Fruit fly (Drosophila melanogaster) whole organism, embryonic: ENCODE results near the gene CG3040.
A peak's percentile ranks its signal among the peaks of the same experiment; 100 is the strongest.

Experiments
- Awh ChIP-seq: fragments of 200-800 bp; sonication (Bioruptor generic); IDR thresholded peaks from 2 replicates; pipeline ENCODE4, ENCODE4 v1.3.6; 2022; ENCODE audit warnings: missing biosample characterization, missing genetic modification characterization
- Blimp-1 ChIP-seq: fragments of 200-800 bp; sonication (Bioruptor generic); optimal IDR thresholded peaks from 3 replicates; lab custom pipeline; 2018; ENCODE audit warnings: missing biosample characterization, missing genetic modification characterization, mild to moderate bottlenecking, moderate library complexity, missing genetic modification reagents
- CG13894 ChIP-seq: fragments of 200-800 bp; sonication (Bioruptor generic); optimal IDR thresholded peaks from 3 replicates; lab custom pipeline; 2018; ENCODE audit warnings: missing biosample characterization, mild to moderate bottlenecking, missing genetic modification characterization, moderate library complexity
- CG14014 ChIP-seq: fragments of 200-800 bp; sonication (Bioruptor generic); IDR thresholded peaks from 2 replicates; pipeline ENCODE4 v1.3.6; 2022; ENCODE audit warnings: missing biosample characterization, missing genetic modification characterization
- CG16863 ChIP-seq: fragments of 200-800 bp; sonication (Bioruptor generic); optimal IDR thresholded peaks from 3 replicates; lab custom pipeline; 2016; ENCODE audit warnings: missing biosample characterization, missing genetic modification characterization
- CG17385 ChIP-seq: fragments of 200-800 bp; sonication (Bioruptor generic); optimal IDR thresholded peaks from 3 replicates; lab custom pipeline; 2018; ENCODE audit warnings: missing biosample characterization, mild to moderate bottlenecking, missing genetic modification characterization
- CG17568 ChIP-seq: fragments of 200-800 bp; sonication (Bioruptor generic); optimal IDR thresholded peaks from 2 replicates; lab custom pipeline; 2018; ENCODE audit warnings: missing biosample characterization, mild to moderate bottlenecking, missing genetic modification characterization, moderate library complexity
- CG1832 ChIP-seq: fragments of 200-800 bp; sonication (Bioruptor generic); optimal IDR thresholded peaks from 2 replicates; lab custom pipeline; 2017; ENCODE audit warnings: missing biosample characterization, mild to moderate bottlenecking, missing genetic modification characterization, inconsistent platforms
- CG2875 ChIP-seq: fragments of 200-800 bp; sonication (Bioruptor generic); optimal IDR thresholded peaks from 2 replicates; lab custom pipeline; 2017; ENCODE audit warnings: missing biosample characterization, mild to moderate bottlenecking, missing genetic modification characterization, missing genetic modification reagents
- CG3065 ChIP-seq: fragments of 200-800 bp; sonication (Bioruptor generic); optimal IDR thresholded peaks from 2 replicates; lab custom pipeline; 2016; ENCODE audit warnings: missing biosample characterization, missing genetic modification characterization
- CG34376 ChIP-seq: fragments of 200-800 bp; sonication (Bioruptor generic); optimal IDR thresholded peaks from 2 replicates; lab custom pipeline; 2018; ENCODE audit warnings: missing biosample characterization, mild to moderate bottlenecking, missing genetic modification characterization
- CG4730 ChIP-seq: fragments of 200-800 bp; sonication (Bioruptor generic); IDR thresholded peaks from 2 replicates; pipeline ENCODE4 v1.3.6; 2022; ENCODE audit warnings: missing biosample characterization, missing genetic modification characterization
- CG6689 ChIP-seq: fragments of 200-800 bp; sonication (Bioruptor generic); IDR thresholded peaks from 2 replicates; pipeline ENCODE4 v1.3.6; 2022; ENCODE audit warnings: missing biosample characterization, missing genetic modification characterization
- CG8359 ChIP-seq: fragments of 200-800 bp; sonication (Bioruptor generic); optimal IDR thresholded peaks from 2 replicates; lab custom pipeline; 2017; ENCODE audit warnings: missing biosample characterization, mild to moderate bottlenecking, missing genetic modification characterization, borderline replicate concordance
- CG9876 ChIP-seq: fragments of 200-800 bp; sonication (Bioruptor generic); optimal IDR thresholded peaks from 2 replicates; lab custom pipeline; 2016; ENCODE audit warnings: missing biosample characterization, missing genetic modification characterization
- CkIIα-i1 ChIP-seq: fragments of 200-800 bp; sonication (Bioruptor generic); IDR thresholded peaks from 2 replicates; pipeline ENCODE4 v1.3.6; 2022; ENCODE audit warnings: missing biosample characterization, missing genetic modification characterization
- CrebB ChIP-seq: fragments of 200-800 bp; sonication (Bioruptor generic); optimal IDR thresholded peaks from 3 replicates; lab custom pipeline; 2018; ENCODE audit warnings: missing biosample characterization, mild to moderate bottlenecking, missing genetic modification characterization
- Deaf1 ChIP-seq: fragments of 200-800 bp; optimal IDR thresholded peaks from 3 replicates; lab custom pipeline; 2019; ENCODE audit warnings: missing biosample characterization, mild to moderate bottlenecking, missing genetic modification characterization, moderate library complexity
- Elba2 ChIP-seq: fragments of 200-800 bp; sonication (Bioruptor generic); optimal IDR thresholded peaks from 3 replicates; lab custom pipeline; 2016; ENCODE audit warnings: missing biosample characterization, missing genetic modification characterization
- H2.0 ChIP-seq: fragments of 200-800 bp; sonication (Bioruptor generic); IDR thresholded peaks from 2 replicates; pipeline ENCODE4 v1.3.6; 2022; ENCODE audit warnings: missing biosample characterization, missing genetic modification characterization
- Hand ChIP-seq: fragments of 200-800 bp; sonication (Bioruptor generic); optimal IDR thresholded peaks from 2 replicates; lab custom pipeline; 2017; ENCODE audit warnings: mild to moderate bottlenecking, missing biosample characterization, missing genetic modification reagents, missing genetic modification characterization
- Hey ChIP-seq: fragments of 200-800 bp; sonication (Bioruptor generic); optimal IDR thresholded peaks from 3 replicates; lab custom pipeline; 2018; ENCODE audit warnings: missing biosample characterization, mild to moderate bottlenecking, missing genetic modification characterization
- HmgZ ChIP-seq: fragments of 200-800 bp; sonication (Bioruptor generic); optimal IDR thresholded peaks from 2 replicates; lab custom pipeline; 2018; ENCODE audit warnings: missing biosample characterization, mild to moderate bottlenecking, missing genetic modification characterization
- Hr78 ChIP-seq, 2 experiments: fragments of 200-800 bp in 1 of 2; fragments of >200 bp in 1 of 2; sonication (Bioruptor generic) in 1 of 2; optimal IDR thresholded peaks; 2 replicates each; lab custom pipeline; 2017 to 2019; ENCODE audit warnings: missing biosample characterization in 2 of 2, missing genetic modification characterization in 2 of 2, mild to moderate bottlenecking in 1 of 2, moderate library complexity in 1 of 2
- MBD-R2 ChIP-seq: fragments of 200-800 bp; sonication (Bioruptor generic); IDR thresholded peaks from 2 replicates; pipeline ENCODE4 v1.3.6; 2022; ENCODE audit warnings: missing biosample characterization, missing genetic modification characterization
- Mrtf ChIP-seq: fragments of 200-800 bp; sonication (Bioruptor generic); IDR thresholded peaks from 3 replicates; pipeline ENCODE4 v1.3.6; 2022; ENCODE audit warnings: missing biosample characterization, missing genetic modification characterization
- Sry-β ChIP-seq: fragments of 200-800 bp; sonication (Bioruptor generic); optimal IDR thresholded peaks from 2 replicates; lab custom pipeline; 2018; ENCODE audit warnings: missing biosample characterization, mild to moderate bottlenecking, missing genetic modification characterization, moderate library complexity
- abd-A ChIP-seq: fragments of 200-800 bp; sonication (Bioruptor generic); optimal IDR thresholded peaks from 3 replicates; lab custom pipeline; 2019; ENCODE audit warnings: missing biosample characterization, mild to moderate bottlenecking, missing genetic modification characterization, moderate library complexity
- ap ChIP-seq: fragments of 200-800 bp; sonication (Bioruptor generic); IDR thresholded peaks from 2 replicates; pipeline ENCODE4 v1.3.6; 2022; ENCODE audit warnings: missing biosample characterization, missing genetic modification characterization
- br ChIP-seq: fragments of >200 bp; optimal IDR thresholded peaks from 2 replicates; lab custom pipeline; 2017
- chinmo ChIP-seq: fragments of 200-800 bp; sonication (Bioruptor generic); IDR thresholded peaks from 4 replicates; pipeline ENCODE4 v1.3.6; 2022; ENCODE audit warnings: missing biosample characterization, missing genetic modification characterization; ENCODE audit not compliant: partially characterized antibody
- emc ChIP-seq: fragments of 200-800 bp; sonication (Bioruptor generic); optimal IDR thresholded peaks from 2 replicates; lab custom pipeline; 2016; ENCODE audit warnings: missing biosample characterization, missing genetic modification characterization
- gfzf ChIP-seq: fragments of 200-800 bp; sonication (Bioruptor generic); optimal IDR thresholded peaks from 2 replicates; lab custom pipeline; 2016; ENCODE audit warnings: missing biosample characterization, mild to moderate bottlenecking, missing genetic modification characterization, moderate library complexity
- kah ChIP-seq: fragments of 200-800 bp; sonication (Bioruptor generic); optimal IDR thresholded peaks from 2 replicates; lab custom pipeline; 2018; ENCODE audit warnings: missing biosample characterization, mild to moderate bottlenecking, missing genetic modification characterization
- ken ChIP-seq: fragments of 200-800 bp; sonication (Bioruptor generic); IDR thresholded peaks from 3 replicates; pipeline ENCODE4 v1.3.6; 2022; ENCODE audit warnings: missing biosample characterization, missing genetic modification characterization
- kni ChIP-seq: fragments of 200-800 bp; sonication (Bioruptor generic); optimal IDR thresholded peaks from 3 replicates; lab custom pipeline; 2017; ENCODE audit warnings: mild to moderate bottlenecking, missing biosample characterization, missing genetic modification reagents, missing genetic modification characterization
- nerfin-1 ChIP-seq: fragments of 200-800 bp; sonication (Bioruptor generic); optimal IDR thresholded peaks from 3 replicates; lab custom pipeline; 2019; ENCODE audit warnings: missing biosample characterization, mild to moderate bottlenecking, missing genetic modification characterization, moderate library complexity
- oc ChIP-seq: fragments of 200-800 bp; sonication (Bioruptor generic); optimal IDR thresholded peaks from 2 replicates; lab custom pipeline; 2018; ENCODE audit warnings: missing biosample characterization, mild to moderate bottlenecking, missing genetic modification characterization, moderate library complexity
- ro ChIP-seq: fragments of 200-800 bp; sonication (Bioruptor generic); IDR thresholded peaks from 2 replicates; pipeline ENCODE4 v1.3.6; 2022; ENCODE audit warnings: missing biosample characterization, missing genetic modification characterization
- sd ChIP-seq: fragments of 200-800 bp; sonication (Bioruptor generic); optimal IDR thresholded peaks from 3 replicates; lab custom pipeline; 2018; ENCODE audit warnings: missing biosample characterization, mild to moderate bottlenecking, missing genetic modification characterization, moderate library complexity
- sqz ChIP-seq: fragments of 200-800 bp; sonication (Bioruptor generic); optimal IDR thresholded peaks from 3 replicates; lab custom pipeline; 2018; ENCODE audit warnings: missing biosample characterization, mild to moderate bottlenecking, missing genetic modification characterization
- stwl ChIP-seq: fragments of 200-800 bp; sonication (Bioruptor generic); optimal IDR thresholded peaks from 3 replicates; lab custom pipeline; 2018; ENCODE audit warnings: missing biosample characterization, mild to moderate bottlenecking, missing genetic modification characterization, moderate library complexity
- sug ChIP-seq: fragments of 200-800 bp; optimal IDR thresholded peaks from 2 replicates; lab custom pipeline; 2019; ENCODE audit warnings: missing biosample characterization, mild to moderate bottlenecking, missing genetic modification characterization, moderate library complexity
- tx ChIP-seq: fragments of 200-800 bp; sonication (Bioruptor generic); optimal IDR thresholded peaks from 2 replicates; lab custom pipeline; 2016; ENCODE audit warnings: missing biosample characterization, missing genetic modification characterization
- unc-4 ChIP-seq: fragments of 200-800 bp; sonication (Bioruptor generic); IDR thresholded peaks from 2 replicates; pipeline ENCODE4 v1.3.6; 2022; ENCODE audit warnings: missing biosample characterization, missing genetic modification characterization; ENCODE audit not compliant: partially characterized antibody
- wek ChIP-seq: fragments of 200-800 bp; sonication (Bioruptor generic); optimal IDR thresholded peaks from 3 replicates; lab custom pipeline; 2018; ENCODE audit warnings: missing biosample characterization, mild to moderate bottlenecking, missing genetic modification characterization, moderate library complexity

The CG3040 gene

DNA sequence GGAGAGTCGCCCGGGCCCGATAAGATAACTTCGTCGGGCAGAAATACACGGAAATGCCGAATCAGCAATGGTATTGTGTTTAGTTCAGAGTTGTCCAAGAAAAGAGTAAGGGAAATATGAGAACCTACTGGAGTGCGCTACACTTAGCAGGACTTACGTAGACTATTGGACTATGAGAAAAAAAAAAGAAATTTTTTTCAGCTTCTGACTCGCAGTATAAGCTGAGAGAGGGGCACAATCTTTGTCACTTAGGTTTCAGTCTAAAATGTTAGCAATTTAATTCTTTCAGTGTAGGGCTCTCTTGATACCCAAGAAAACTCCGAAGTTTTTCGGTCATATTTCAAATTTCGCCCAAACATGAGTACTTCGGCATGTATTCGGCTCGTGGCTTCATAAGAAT is 20.6 kb upstream of the CG3040 start (continued):
- no peak for TF ChIP-seq CG8359 (GFP tag; lab: Kevin White, UChicago)
- no peak for TF ChIP-seq Elba2 (GFP tag; lab: Kevin White, UChicago)
- TF ChIP-seq br (lab: Kevin White, UChicago): no peak
- no peak for TF ChIP-seq wek (GFP tag; lab: Kevin White, UChicago)
- no peak for TF ChIP-seq gfzf (GFP tag; lab: Kevin White, UChicago)
- TF ChIP-seq CG4730: peak; percentile 73
- TF ChIP-seq CG14014 (GFP tag; lab: Robert Waterston, UW): peak; percentile 81
- peak; percentile 56 for TF ChIP-seq CG17568

DNA sequence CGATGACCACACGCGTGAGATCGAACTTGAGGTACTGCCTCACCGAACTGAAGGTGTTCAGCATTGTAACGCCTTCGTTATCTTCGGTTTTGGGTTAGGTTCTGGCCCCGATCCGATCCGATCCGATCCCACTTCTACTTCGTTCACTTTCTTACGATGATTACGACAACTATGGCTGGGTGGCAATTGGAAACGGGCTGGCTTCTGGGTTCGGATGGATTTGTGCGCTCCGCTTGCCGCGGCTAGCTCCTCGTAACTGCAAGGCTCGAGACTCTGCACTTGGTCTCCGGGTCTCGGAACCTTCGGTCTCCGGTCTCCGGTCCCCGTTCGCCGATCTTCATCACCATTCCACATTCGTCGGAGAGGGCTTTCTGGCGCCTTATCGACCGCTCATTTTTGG is 20.2 kb upstream of the CG3040 start, which contains the start of gene Inx7:
Inx7 (minus strand) TSS at position 263 of the 400 bp plus-strand sequence.
- no peak for TF ChIP-seq nerfin-1 (tag; lab: Kevin White, UChicago)
- no peak for TF ChIP-seq MBD-R2
- no peak for TF ChIP-seq Mrtf
- no peak for TF ChIP-seq CG16863 (GFP tag; lab: Kevin White, UChicago)
- no peak for TF ChIP-seq CG9876
- 0 out of 4 replicates have a peak, but pooled peaks have one; percentile 29 for TF ChIP-seq chinmo (GFP tag; lab: Robert Waterston, UW)
- TF ChIP-seq CG17385 (GFP tag; lab: Kevin White, UChicago): no peak
- TF ChIP-seq CG13894 (tag; lab: Kevin White, UChicago): no peak
- no peak for TF ChIP-seq CG14014 (GFP tag; lab: Robert Waterston, UW)
- no peak for TF ChIP-seq abd-A (tag; lab: Kevin White, UChicago)
- TF ChIP-seq Sry-β (GFP tag; lab: Kevin White, UChicago): no peak
- TF ChIP-seq sug: peak; percentile 10
- peak; percentile 92 for TF ChIP-seq Deaf1 (tag; lab: Kevin White, UChicago)
- no peak for TF ChIP-seq ro (GFP tag; lab: Robert Waterston, UW)

DNA sequence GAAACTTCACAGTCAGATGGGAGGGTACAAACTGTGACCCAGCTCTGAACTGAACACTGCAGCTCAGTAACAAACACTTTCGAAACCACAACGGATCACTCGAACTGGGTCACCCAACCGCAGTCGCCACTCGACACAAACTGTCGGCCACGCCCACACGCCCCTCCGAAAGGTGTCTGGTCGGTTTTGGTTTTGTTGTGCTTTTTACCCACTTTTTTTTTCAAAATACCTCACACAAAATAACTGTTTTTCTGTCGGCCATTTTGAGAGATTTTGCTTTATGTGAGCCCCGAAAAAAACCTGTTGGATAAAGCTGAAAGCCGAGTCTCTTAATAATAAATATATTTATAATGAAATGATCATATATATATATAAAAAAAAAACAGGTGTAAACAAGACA is 18.1 kb upstream of the CG3040 start, which contains the start of gene ogre:
ogre (minus strand) TSS at position 33 of the 400 bp plus-strand sequence.
- peak; percentile 71 for TF ChIP-seq sqz (GFP tag; lab: Kevin White, UChicago)
- 0 out of 4 replicates have a peak, but pooled peaks have one; percentile 25 for TF ChIP-seq chinmo (GFP tag; lab: Robert Waterston, UW)
- TF ChIP-seq abd-A (tag; lab: Kevin White, UChicago): peak; percentile 23
- TF ChIP-seq CG34376: no peak
- peak; percentile 33 for TF ChIP-seq oc (tag; lab: Kevin White, UChicago)
- TF ChIP-seq tx: no peak
- TF ChIP-seq Blimp-1: peak; percentile 34
- peak; percentile 43 for TF ChIP-seq sd (tag; lab: Kevin White, UChicago)
- peak in 1 of 2 experiments; percentile 19 for TF ChIP-seq Hr78 (GFP tag; optimal IDR thresholded peaks at IDR 0.05; lab: Kevin White, UChicago)
- TF ChIP-seq kni (GFP tag; lab: Kevin White, UChicago): peak; percentile 46
- no peak for TF ChIP-seq CG3065 (GFP tag; lab: Kevin White, UChicago)
- TF ChIP-seq Awh: peak; percentile 43; the same call in 1 of the 2 replicates
- TF ChIP-seq, all 482 proteins: peak for 9

DNA sequence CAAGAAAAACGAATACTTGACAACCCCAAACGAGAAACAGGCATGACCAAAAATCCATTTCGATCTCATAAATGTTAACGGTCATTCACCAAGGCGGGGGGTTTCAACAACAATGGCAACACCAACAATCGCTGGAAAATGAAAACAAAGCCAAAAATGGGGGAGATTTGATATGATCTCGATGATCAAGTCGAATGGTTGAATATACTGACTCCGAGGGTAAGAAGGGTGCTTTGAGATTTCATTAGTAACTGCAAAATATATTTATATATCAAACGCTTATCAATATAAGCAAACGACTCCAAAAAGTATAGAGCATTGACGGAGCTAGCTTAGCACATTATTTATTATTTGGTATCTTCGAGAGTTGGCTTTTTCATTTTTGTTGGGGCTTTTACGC is 16.9 kb upstream of the CG3040 start:
- TF ChIP-seq H2.0 (GFP tag; lab: Robert Waterston, UW) (no peak), Hey (tag; lab: Kevin White, UChicago) (no peak), emc (GFP tag; lab: Kevin White, UChicago) (no peak), CkIIα-i1 (no peak), CG2875 (no peak), Hand (GFP tag; lab: Kevin White, UChicago) (no peak), CG6689 (GFP tag; lab: Robert Waterston, UW) (no peak), ap (no peak), unc-4 (no peak), ken (GFP tag; lab: Robert Waterston, UW) (no peak), CrebB (tag; lab: Kevin White, UChicago) (no peak), CG1832 (GFP tag; lab: Kevin White, UChicago) (no peak), HmgZ (tag; lab: Kevin White, UChicago) (no peak), gfzf (GFP tag; lab: Kevin White, UChicago) (no peak), kah (GFP tag; lab: Kevin White, UChicago) (no peak), stwl (tag; lab: Kevin White, UChicago) (no peak)
